Fruit fly (Drosophila melanogaster) whole organism, larva: ENCODE data around the gene CG31249.
A peak's percentile ranks its signal among the peaks of the same experiment; 100 is the strongest.

Experiments
- noc ChIP-seq: fragments of 200-800 bp; sonication (Bioruptor generic); optimal IDR thresholded peaks from 3 replicates; lab custom pipeline; 2019; ENCODE audit warnings: missing biosample characterization, mild to moderate bottlenecking, missing genetic modification characterization, moderate library complexity

CG31249 gene

dm6 chr3R:17699891-17700487, 13.1 kb upstream of the CG31249 start:
- TF ChIP-seq noc (tag; lab: Kevin White, UChicago), result no peak

DNA sequence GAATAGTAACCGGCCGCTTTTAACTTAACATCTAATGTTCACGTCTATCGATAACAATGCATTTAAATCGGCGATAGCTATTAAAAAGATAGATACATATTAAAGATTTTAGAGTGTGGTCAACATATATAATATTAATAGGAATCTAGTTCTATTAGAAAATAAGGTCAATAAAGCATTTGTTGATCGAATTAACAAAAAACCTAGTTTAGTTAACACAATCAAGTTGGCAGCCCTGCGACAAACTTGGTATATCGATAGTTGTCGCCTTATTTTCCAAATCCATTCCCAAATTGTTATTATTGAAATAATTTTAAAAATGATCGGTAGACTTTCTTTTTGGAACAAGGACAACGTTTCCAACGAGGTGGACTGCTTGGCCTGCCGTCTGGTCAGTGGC, 2.0 kb downstream of the CG31249 start, which contains the start of the genes CG31251 and CG31360:
Gene CG31251 (minus strand): TSS at position 62 of the 400 bp plus-strand sequence.
Gene CG31360 (plus strand): TSS at position 244 of the 400 bp plus-strand sequence.
- TF ChIP-seq noc (tag; lab: Kevin White, UChicago), result no peak

dm6 chr3R:17682244-17682773, 4.6 kb downstream of the CG31249 start, which contains the start of the genes alt and CG7655:
TSS of gene alt (minus strand) at chr3R:17682515.
TSS of gene CG7655 (plus strand) at chr3R:17682669.
- no peak for TF ChIP-seq noc (tag; lab: Kevin White, UChicago)

DNA sequence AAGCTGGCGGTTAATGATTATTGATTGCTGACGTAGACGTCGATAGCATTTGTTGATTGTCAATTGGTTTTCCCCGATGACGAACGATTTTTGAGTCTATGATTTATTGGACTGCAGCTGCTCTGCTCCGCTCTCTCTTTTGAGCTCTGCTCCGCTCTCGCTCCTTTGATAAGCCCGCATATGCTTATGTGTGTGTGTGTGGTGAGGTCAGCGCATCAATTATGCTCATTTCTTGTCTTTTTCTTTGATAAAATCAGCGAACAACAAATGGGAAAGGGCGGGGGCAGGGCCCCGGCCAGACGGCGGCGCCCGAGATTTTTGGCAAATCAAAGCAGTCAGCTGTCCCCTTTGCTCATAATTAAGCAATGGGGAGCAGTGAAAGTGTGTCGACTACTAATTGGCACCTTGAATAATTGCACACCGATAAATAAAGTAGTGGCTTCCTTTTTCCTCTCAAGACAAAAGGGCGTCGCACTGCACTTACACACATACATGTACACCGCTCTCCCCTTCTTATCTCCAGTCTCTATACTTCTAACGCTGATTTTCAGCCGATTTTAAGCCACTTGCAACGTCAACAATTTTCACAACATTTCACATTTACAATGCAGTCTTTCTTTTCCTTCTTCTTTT, 5.1 kb downstream of the CG31249 start:
- no peak for TF ChIP-seq noc (tag; lab: Kevin White, UChicago)

DNA sequence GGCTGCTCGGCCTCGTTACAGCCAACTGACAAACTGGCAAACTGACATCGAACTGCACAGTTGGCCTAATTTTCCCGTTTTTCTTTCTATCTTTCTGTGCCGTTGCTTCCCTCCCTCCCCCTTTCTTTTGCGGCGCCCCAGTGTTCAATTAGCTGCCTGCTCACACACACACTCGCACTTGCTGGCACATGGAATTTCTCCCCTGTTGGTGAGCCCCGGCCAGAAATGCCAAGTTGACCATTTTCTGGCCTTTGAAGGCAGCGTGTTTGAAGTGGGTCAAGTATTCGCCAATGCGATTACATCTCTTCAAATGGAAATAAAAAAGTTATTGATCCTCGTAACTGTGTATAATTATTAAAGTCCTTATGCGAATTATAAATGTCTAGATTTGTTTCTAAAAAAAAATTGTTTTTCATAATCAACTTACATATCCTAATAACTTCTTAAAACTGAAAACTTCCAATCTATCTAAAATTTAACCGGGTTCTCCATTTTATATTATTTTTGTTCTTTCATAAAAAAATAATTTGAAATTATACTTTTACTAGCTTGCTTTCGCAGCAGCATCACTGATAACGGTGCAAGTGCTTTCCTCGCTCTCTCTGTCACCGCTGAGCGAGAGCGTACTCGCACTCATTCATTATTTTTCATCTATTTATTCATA, 6.1 kb downstream of the CG31249 start:
- TF ChIP-seq noc (tag; lab: Kevin White, UChicago), result peak; percentile 48

DNA sequence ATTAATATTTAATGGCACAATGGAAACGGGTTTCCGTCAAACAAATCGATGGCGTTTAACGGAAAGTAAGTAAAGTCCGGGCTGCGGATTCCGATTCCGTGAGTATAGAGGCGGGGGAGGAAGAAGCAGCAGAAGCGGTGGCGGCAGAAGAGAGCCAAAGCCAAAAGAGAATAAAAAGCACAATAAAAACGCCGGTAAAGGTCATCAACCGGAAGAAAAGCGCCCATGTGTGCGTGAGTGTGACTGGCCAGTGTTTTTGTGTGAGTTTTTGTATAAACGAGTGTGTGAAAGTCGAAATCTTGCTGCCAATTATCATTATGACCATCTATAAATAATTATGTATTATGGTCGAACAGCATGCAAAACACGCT, 6.6 kb downstream of the CG31249 start:
- no peak for TF ChIP-seq noc (tag; lab: Kevin White, UChicago)

DNA sequence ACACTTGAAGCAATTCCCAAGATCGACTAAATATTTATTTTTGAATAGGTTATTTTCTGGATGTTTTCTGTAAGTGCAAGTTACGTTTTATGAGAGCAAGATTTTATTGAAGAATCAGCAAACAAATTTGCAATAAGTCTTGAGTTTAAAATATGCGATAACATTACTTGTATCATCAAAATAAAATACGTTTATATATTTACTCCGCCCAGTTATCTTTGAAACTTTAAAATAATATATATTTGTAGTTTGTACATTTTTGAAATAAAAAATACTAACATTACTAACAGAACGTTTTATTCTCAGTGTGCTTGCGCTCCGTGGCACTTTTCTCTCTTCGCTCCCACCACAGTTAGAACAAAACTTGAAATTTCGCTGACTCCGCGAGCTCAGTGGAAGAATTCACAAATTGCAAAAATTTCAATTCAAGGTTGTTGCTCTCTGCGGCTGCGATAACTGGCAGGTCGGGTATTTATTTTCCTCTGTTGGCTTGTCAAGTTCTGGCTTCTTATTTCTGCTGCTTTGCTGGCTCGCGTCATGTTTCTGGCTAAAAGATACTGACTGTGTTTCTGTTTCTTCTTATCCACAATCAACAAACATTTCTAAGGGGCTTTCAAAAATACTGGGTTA, 7.4 kb downstream of the CG31249 start:
- peak; percentile 94 for TF ChIP-seq noc (tag; lab: Kevin White, UChicago)

DNA sequence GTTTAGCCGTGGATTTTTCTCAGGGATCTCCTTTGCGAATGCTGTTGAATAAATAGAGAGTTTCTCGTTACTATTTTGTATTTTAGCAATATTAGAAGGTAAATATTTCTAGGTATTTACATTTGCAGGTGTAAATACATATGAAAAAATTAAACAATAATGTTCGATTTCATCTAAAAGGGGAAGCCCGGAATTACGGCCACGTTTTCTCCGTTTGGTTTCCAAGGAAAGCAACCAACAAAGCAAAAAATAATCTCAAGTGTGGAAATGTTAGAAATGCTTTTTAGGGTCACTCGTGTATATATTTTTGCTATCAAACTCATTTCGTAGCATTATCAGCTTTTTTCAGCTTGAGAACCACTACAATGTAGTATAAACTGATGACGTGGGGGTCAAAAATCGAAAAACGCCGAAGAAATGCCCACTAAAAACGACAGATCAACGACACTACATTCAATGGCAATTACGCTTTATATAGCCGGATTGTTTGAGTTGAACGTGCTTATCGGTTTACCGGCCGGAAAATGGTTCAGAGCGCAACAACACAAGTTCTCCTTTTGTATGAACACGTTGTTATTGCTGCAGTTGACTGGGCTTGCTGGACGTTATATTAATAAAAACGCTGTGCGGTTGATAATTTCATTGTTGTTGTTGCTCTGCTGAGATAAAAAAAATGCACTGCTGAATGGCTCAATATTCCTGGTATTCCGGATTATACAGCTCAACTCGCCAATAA, 8.6 kb downstream of the CG31249 start:
- TF ChIP-seq noc (tag; lab: Kevin White, UChicago), result no peak

DNA sequence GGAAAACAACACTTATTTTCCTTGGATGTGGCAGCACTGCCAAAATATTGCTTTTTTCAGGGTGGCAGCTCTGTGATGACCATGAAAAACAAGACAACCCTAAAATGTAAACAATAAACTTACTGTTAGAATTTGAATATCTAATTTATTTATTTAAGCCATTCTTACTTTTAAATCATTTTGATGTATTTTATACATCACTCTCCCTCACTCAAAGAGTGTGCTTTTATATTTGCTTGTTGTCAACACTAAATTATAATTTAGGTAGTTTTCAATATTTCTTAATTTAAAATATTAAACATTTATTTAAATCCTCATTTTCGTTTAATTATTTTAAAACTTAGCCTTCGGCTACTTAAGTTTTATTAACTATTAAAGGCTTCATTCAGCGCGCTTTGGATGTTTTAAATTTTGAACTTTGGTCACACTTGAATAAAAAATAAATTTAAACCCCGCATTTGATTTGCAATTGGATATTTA, 16.0 kb downstream of the CG31249 start, which contains the start of the genes CG7523 and Mps1:
Gene CG7523 (minus strand): TSS at position 39 of the 480 bp plus-strand sequence.
Gene Mps1 (plus strand): TSS at position 415 of the 480 bp plus-strand sequence.
- no peak for TF ChIP-seq noc (tag; lab: Kevin White, UChicago)

dm6 chr3R:17670202-17670856, 16.5 kb downstream of the CG31249 start:
- no peak for TF ChIP-seq noc (tag; lab: Kevin White, UChicago)

dm6 chr3R:17667987-17668386, 18.9 kb downstream of the CG31249 start:
- TF ChIP-seq noc (tag; lab: Kevin White, UChicago), result no peak

DNA sequence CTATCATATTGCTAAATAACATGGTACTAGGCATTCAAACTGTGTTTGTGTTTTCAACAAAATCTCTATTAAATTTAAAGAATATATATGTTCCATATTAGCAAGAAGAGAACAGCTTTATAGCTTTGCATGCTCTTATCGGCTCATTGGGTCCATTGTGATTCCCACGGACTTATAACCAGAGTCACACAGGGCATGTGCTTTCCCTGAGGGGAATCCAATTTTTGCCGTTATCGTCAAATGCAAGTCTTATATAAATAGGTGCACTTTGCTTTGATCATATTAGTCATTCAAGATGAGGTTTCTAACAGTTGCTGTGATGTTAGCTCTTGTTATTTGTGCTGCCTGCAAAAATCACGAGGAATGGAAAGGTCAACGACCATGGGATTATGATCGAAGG, 19.6 kb downstream of the CG31249 start, which contains the start of gene CG45045:
Gene CG45045 (plus strand): TSS at position 294 of the 400 bp plus-strand sequence.
- no peak for TF ChIP-seq noc (tag; lab: Kevin White, UChicago)

dm6 chr3R:17666797-17667156, 20.1 kb downstream of the CG31249 start:
- no peak for TF ChIP-seq noc (tag; lab: Kevin White, UChicago)
